Worm (Caenorhabditis elegans) whole organism, mixed stage, embryonic: Measurements from ENCODE around the gene srv-28.

Experiments
- M03D4.4 ChIP-seq: sonication (generic microtip); optimal IDR thresholded peaks from 2 replicates; lab custom pipeline; 2017; ENCODE audit warnings: mild to moderate bottlenecking, missing genetic modification characterization, missing compliant biosample characterization
- bed-3 ChIP-seq: fragments of 200-800 bp; sonication (Bioruptor generic); optimal IDR thresholded peaks from 3 replicates; lab custom pipeline; 2018; ENCODE audit warnings: mild to moderate bottlenecking, missing genetic modification characterization, moderate library complexity, missing compliant biosample characterization
- blmp-1 ChIP-seq: fragments of 150-350 bp; optimal IDR thresholded peaks from 2 replicates; lab custom pipeline; 2014; ENCODE audit warnings: missing biosample characterization, missing genetic modification characterization
- ceh-43 ChIP-seq: fragments of 200-800 bp; sonication (Bioruptor generic); optimal IDR thresholded peaks from 2 replicates; lab custom pipeline; 2018; ENCODE audit warnings: mild to moderate bottlenecking, missing genetic modification characterization, moderate library complexity, missing compliant biosample characterization
- ces-1 ChIP-seq: fragments of 150-350 bp; optimal IDR thresholded peaks from 2 replicates; lab custom pipeline; 2014; ENCODE audit warnings: missing biosample characterization, missing genetic modification reagents, missing genetic modification characterization
- cnd-1 ChIP-seq: fragments of 200-800 bp; sonication (Bioruptor generic); optimal IDR thresholded peaks from 2 replicates; lab custom pipeline; 2018; ENCODE audit warnings: mild to moderate bottlenecking, missing genetic modification characterization, missing compliant biosample characterization
- drap-1 ChIP-seq: fragments of 200-800 bp; sonication (Bioruptor generic); optimal IDR thresholded peaks from 3 replicates; lab custom pipeline; 2018; ENCODE audit warnings: mild to moderate bottlenecking, missing genetic modification characterization, missing compliant biosample characterization
- elt-1 ChIP-seq: sonication (generic microtip); optimal IDR thresholded peaks from 2 replicates; lab custom pipeline; 2017; ENCODE audit warnings: missing genetic modification characterization, mild to moderate bottlenecking, missing compliant biosample characterization, antibody characterized with exemption, moderate library complexity, borderline replicate concordance; ENCODE audit not compliant: insufficient read depth
- elt-3 ChIP-seq: fragments of 150-350 bp; optimal IDR thresholded peaks from 2 replicates; lab custom pipeline; 2014; ENCODE audit warnings: missing biosample characterization, missing genetic modification characterization
- flh-1 ChIP-seq: fragments of 200-800 bp; sonication (Bioruptor generic); optimal IDR thresholded peaks from 2 replicates; lab custom pipeline; 2018; ENCODE audit warnings: mild to moderate bottlenecking, missing genetic modification characterization, moderate library complexity, missing compliant biosample characterization
- ham-2 ChIP-seq: fragments of 200-800 bp; sonication (Bioruptor generic); optimal IDR thresholded peaks from 2 replicates; lab custom pipeline; 2018; ENCODE audit warnings: mild to moderate bottlenecking, missing genetic modification characterization, missing compliant biosample characterization
- hlh-1 ChIP-seq: fragments of 150-350 bp; optimal IDR thresholded peaks from 2 replicates; lab custom pipeline; 2014; ENCODE audit warnings: missing biosample characterization, missing genetic modification reagents, missing genetic modification characterization
- lin-13 ChIP-seq: fragments of 150-350 bp; optimal IDR thresholded peaks from 2 replicates; lab custom pipeline; 2014; ENCODE audit warnings: missing biosample characterization, missing genetic modification characterization
- lin-32 ChIP-seq: fragments of 200-800 bp; sonication (Bioruptor generic); optimal IDR thresholded peaks from 2 replicates; lab custom pipeline; 2018; ENCODE audit warnings: mild to moderate bottlenecking, missing genetic modification characterization, missing compliant biosample characterization
- lsy-2 ChIP-seq: fragments of 150-350 bp; optimal IDR thresholded peaks from 2 replicates; lab custom pipeline; 2014; ENCODE audit warnings: missing biosample characterization, missing genetic modification characterization
- mab-5 ChIP-seq: fragments of 150-350 bp; optimal IDR thresholded peaks from 2 replicates; lab custom pipeline; 2014; ENCODE audit warnings: missing biosample characterization, missing genetic modification characterization
- mep-1 ChIP-seq: fragments of 150-350 bp; optimal IDR thresholded peaks from 2 replicates; lab custom pipeline; 2017; ENCODE audit warnings: missing biosample characterization, missing genetic modification reagents, missing genetic modification characterization, inconsistent platforms
- mls-2 ChIP-seq: sonication (generic microtip); optimal IDR thresholded peaks from 2 replicates; lab custom pipeline; 2016; ENCODE audit warnings: mild to moderate bottlenecking, missing genetic modification characterization, moderate library complexity, missing compliant biosample characterization
- nhr-12 ChIP-seq: fragments of 150-350 bp; optimal IDR thresholded peaks from 2 replicates; lab custom pipeline; 2014; ENCODE audit warnings: missing biosample characterization, missing genetic modification characterization
- nhr-2 ChIP-seq: fragments of 150-350 bp; optimal IDR thresholded peaks from 2 replicates; lab custom pipeline; 2014; ENCODE audit warnings: missing biosample characterization, missing genetic modification characterization
- nhr-237 ChIP-seq: fragments of 150-350 bp; optimal IDR thresholded peaks from 2 replicates; lab custom pipeline; 2014; ENCODE audit warnings: missing biosample characterization, missing genetic modification characterization
- nhr-28 ChIP-seq: fragments of 150-350 bp; optimal IDR thresholded peaks from 2 replicates; lab custom pipeline; 2014; ENCODE audit warnings: missing biosample characterization, missing genetic modification characterization
- nhr-76 ChIP-seq: sonication (generic microtip); optimal IDR thresholded peaks from 2 replicates; lab custom pipeline; 2017; ENCODE audit warnings: missing biosample characterization, missing genetic modification characterization
- sem-2 ChIP-seq: fragments of 200-800 bp; sonication (Bioruptor generic); optimal IDR thresholded peaks from 2 replicates; lab custom pipeline; 2018; ENCODE audit warnings: mild to moderate bottlenecking, missing genetic modification characterization, missing compliant biosample characterization
- snpc-4 ChIP-seq: fragments of 150-350 bp; optimal IDR thresholded peaks from 2 replicates; lab custom pipeline; 2014; ENCODE audit warnings: missing biosample characterization, missing genetic modification characterization
- unc-120 ChIP-seq: sonication (generic microtip); optimal IDR thresholded peaks from 2 replicates; lab custom pipeline; 2017; ENCODE audit warnings: missing genetic modification characterization, missing compliant biosample characterization; ENCODE audit not compliant: poor library complexity, severe bottlenecking
- unc-39 ChIP-seq: fragments of 150-350 bp; optimal IDR thresholded peaks from 2 replicates; lab custom pipeline; 2014; ENCODE audit warnings: missing biosample characterization, missing genetic modification characterization
- unc-62 ChIP-seq: fragments of 150-350 bp; optimal IDR thresholded peaks from 2 replicates; lab custom pipeline; 2014; ENCODE audit warnings: missing biosample characterization, missing genetic modification reagents, missing genetic modification characterization
- zip-8 ChIP-seq: fragments of 150-350 bp; optimal IDR thresholded peaks from 2 replicates; lab custom pipeline; 2014; ENCODE audit warnings: missing biosample characterization, missing genetic modification characterization
- ztf-11 ChIP-seq: fragments of 150-350 bp; optimal IDR thresholded peaks from 2 replicates; lab custom pipeline; 2014; ENCODE audit warnings: missing biosample characterization, missing genetic modification characterization

srv-28 gene

ce11 chrIV:6263244-6263643 is at the start of gene srv-28:
Gene srv-28 (minus strand): TSS chrIV:6263344.
- TF ChIP-seq lin-13 (tag; lab: Kevin White, UChicago), result no peak
- no peak for TF ChIP-seq mls-2
- no peak for TF ChIP-seq nhr-12 (tag; lab: Kevin White, UChicago)

ce11 chrIV:6307439-6307838 is 44.3 kb upstream of the srv-28 start, which contains the start of gene csp-2:
Gene csp-2 (plus strand): TSS chrIV:6307739.
- TF ChIP-seq ces-1 (GFP tag; lab: Kevin White, UChicago) (no peak), unc-62 (GFP tag; lab: Kevin White, UChicago) (no peak), nhr-76 (tag; lab: Kevin White, UChicago) (no peak), nhr-28 (tag; lab: Kevin White, UChicago) (no peak), nhr-12 (tag; lab: Kevin White, UChicago) (no peak), sem-2 (GFP tag; lab: Kevin White, UChicago) (no peak), blmp-1 (tag; lab: Kevin White, UChicago) (no peak), lsy-2 (no peak), snpc-4 (tag; lab: Kevin White, UChicago) (no peak), drap-1 (no peak), elt-1 (tag; lab: Kevin White, UChicago) (no peak)

- TF ChIP-seq blmp-1 (tag; lab: Kevin White, UChicago) (no peak), unc-62 (GFP tag; lab: Kevin White, UChicago) (no peak), lin-32 (GFP tag; lab: Kevin White, UChicago) (no peak), sem-2 (GFP tag; lab: Kevin White, UChicago) (no peak), nhr-76 (tag; lab: Kevin White, UChicago) (no peak), elt-3 (tag; lab: Kevin White, UChicago) (no peak), nhr-237 (tag; lab: Kevin White, UChicago) (no peak), ham-2 (GFP tag; lab: Kevin White, UChicago) (no peak), nhr-2 (tag; lab: Kevin White, UChicago) (no peak), mls-2 (no peak), elt-1 (tag; lab: Kevin White, UChicago) (no peak), nhr-12 (tag; lab: Kevin White, UChicago) (no peak), nhr-28 (tag; lab: Kevin White, UChicago) (no peak), zip-8 (no peak), mep-1 (tag; lab: Kevin White, UChicago) (no peak)
These were observed 40.5 kb upstream of the srv-28 start, which contains the start of gene srv-25 for ce11 chrIV:6303642-6304041. Gene srv-25 (minus strand): TSS chrIV:6303742.

ce11 chrIV:6301764-6302163 is 38.6 kb upstream of the srv-28 start, which contains the start of gene srv-26:
Gene srv-26 (minus strand): TSS chrIV:6301864.
- TF ChIP-seq elt-3 (tag; lab: Kevin White, UChicago) (no peak), ceh-43 (GFP tag; lab: Kevin White, UChicago) (no peak), ham-2 (GFP tag; lab: Kevin White, UChicago) (no peak), flh-1 (GFP tag; lab: Kevin White, UChicago) (no peak)
- TF ChIP-seq, all 35 proteins: peak for 0

ce11 chrIV:6299523-6299922 is 36.4 kb upstream of the srv-28 start:
- TF ChIP-seq M03D4.4 (tag; lab: Kevin White, UChicago) (no peak), ceh-43 (GFP tag; lab: Kevin White, UChicago) (no peak), drap-1 (no peak), elt-1 (tag; lab: Kevin White, UChicago) (no peak), unc-120 (tag; lab: Kevin White, UChicago) (no peak)

ce11 chrIV:6298253-6298652 is 35.1 kb upstream of the srv-28 start, which contains the start of gene srv-27:
Gene srv-27 (minus strand): TSS chrIV:6298353.
- TF ChIP-seq nhr-12 (tag; lab: Kevin White, UChicago), result no peak
- no peak for TF ChIP-seq hlh-1
- no peak for TF ChIP-seq sem-2 (GFP tag; lab: Kevin White, UChicago)
- TF ChIP-seq nhr-237 (tag; lab: Kevin White, UChicago), result no peak
- no peak for TF ChIP-seq ceh-43 (GFP tag; lab: Kevin White, UChicago)
- no peak for TF ChIP-seq unc-39 (tag; lab: Kevin White, UChicago)
- no peak for TF ChIP-seq elt-3 (tag; lab: Kevin White, UChicago)
- TF ChIP-seq unc-62 (GFP tag; lab: Kevin White, UChicago), result no peak
- TF ChIP-seq elt-1 (tag; lab: Kevin White, UChicago), result no peak
- no peak for TF ChIP-seq ztf-11 (tag; lab: Kevin White, UChicago)
- TF ChIP-seq mab-5 (tag; lab: Kevin White, UChicago), result no peak
- no peak for TF ChIP-seq blmp-1 (tag; lab: Kevin White, UChicago)
- TF ChIP-seq nhr-28 (tag; lab: Kevin White, UChicago), result no peak
- no peak for TF ChIP-seq lsy-2
- no peak for TF ChIP-seq cnd-1 (tag; lab: Kevin White, UChicago)
- TF ChIP-seq flh-1 (GFP tag; lab: Kevin White, UChicago), result no peak
- TF ChIP-seq ham-2 (GFP tag; lab: Kevin White, UChicago), result no peak
- no peak for TF ChIP-seq bed-3
- TF ChIP-seq drap-1, result no peak
